Worm (Caenorhabditis elegans): Measurements from ENCODE around the gene arx-4.

The arx-4 gene

ce11 chrIII:833711-834442, 28.2 kb upstream of the arx-4 start (continued):
- TF ChIP-seq zip-2 (tag; optimal IDR thresholded peaks at IDR 0.05), result no peak
- peak; percentile 72; the same call in 1 of the 2 replicates for TF ChIP-seq dmd-9 (GFP tag; IDR thresholded peaks at IDR 0.05)
- TF ChIP-seq Y5F2A.4 (GFP tag; optimal IDR thresholded peaks at IDR 0.05), result no peak
- no peak for TF ChIP-seq tag-97 (GFP tag; IDR thresholded peaks at IDR 0.05)
- peak; percentile 81 for TF ChIP-seq T26A8.4 (GFP tag; IDR thresholded peaks at IDR 0.05)
- TF ChIP-seq ztf-11 (tag; optimal IDR thresholded peaks at IDR 0.05), result no peak
- TF ChIP-seq hlh-30 (tag; optimal IDR thresholded peaks at IDR 0.05; ENCODE audit: insufficient read depth), result peak; percentile 98
- no peak for TF ChIP-seq ZK337.2 (GFP tag; IDR thresholded peaks at IDR 0.05)
- TF ChIP-seq ztf-7 (tag; optimal IDR thresholded peaks at IDR 0.05), result peak; percentile 98
- peak; percentile 82 for TF ChIP-seq ctbp-1 (GFP tag; IDR thresholded peaks at IDR 0.05)
- peak; percentile 98 for TF ChIP-seq hlh-11 (tag; optimal IDR thresholded peaks at IDR 0.05)
- TF ChIP-seq ama-1 (optimal IDR thresholded peaks at IDR 0.05), result peak; percentile 97
- TF ChIP-seq ceh-82 (tag; optimal IDR thresholded peaks at IDR 0.05), result no peak
- TF ChIP-seq fkh-10 (GFP tag; optimal IDR thresholded peaks at IDR 0.05), result peak; percentile 96
- TF ChIP-seq ceh-20 (GFP tag; IDR thresholded peaks at IDR 0.05), result peak; percentile 88
- TF ChIP-seq skn-1 (tag; optimal IDR thresholded peaks at IDR 0.05), result no peak
- TF ChIP-seq set-16 (GFP tag; IDR thresholded peaks at IDR 0.05), result peak; percentile 55; the same call in 1 of the 2 replicates
- TF ChIP-seq nhr-48 (tag; optimal IDR thresholded peaks at IDR 0.05), result peak; percentile 83
- peak; percentile 78; the same call in 1 of the 2 replicates for TF ChIP-seq lin-1 (GFP tag; IDR thresholded peaks at IDR 0.05)
- peak; percentile 98 for TF ChIP-seq nhr-77 (tag; optimal IDR thresholded peaks at IDR 0.05)
- TF ChIP-seq zip-11 (GFP tag; IDR thresholded peaks at IDR 0.05), result no peak

DNA sequence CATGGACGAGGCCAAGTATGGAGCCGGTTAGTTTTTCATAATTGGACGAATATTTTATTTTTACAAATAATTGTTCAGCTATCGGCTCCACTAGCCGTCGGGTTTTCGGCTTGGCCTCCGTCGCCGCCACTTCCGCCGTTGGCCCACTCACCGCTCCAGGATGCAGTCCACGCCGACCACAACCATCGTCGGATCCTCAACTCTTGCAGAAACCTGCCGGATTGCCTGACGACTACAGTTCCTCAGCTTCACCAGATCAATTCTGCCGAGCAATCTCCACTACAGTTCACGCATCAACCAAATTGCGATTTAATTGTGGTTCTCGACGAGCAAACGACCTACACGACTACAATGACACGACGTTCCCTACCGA, 27.7 kb upstream of the arx-4 start:
- TF ChIP-seq dmd-9 (GFP tag; IDR thresholded peaks at IDR 0.05) (0 out of 2 replicates have a peak, but pooled peaks have one; percentile 8), egl-43 (GFP tag; IDR thresholded peaks at IDR 0.05) (0 out of 2 replicates have a peak, but pooled peaks have one; percentile 56), dve-1 (tag; optimal IDR thresholded peaks at IDR 0.05; ENCODE audit: insufficient read depth) (peak; percentile 9), duxl-1 (tag; optimal IDR thresholded peaks at IDR 0.05; ENCODE audit: poor library complexity) (peak; percentile 8), dmd-8 (GFP tag; IDR thresholded peaks at IDR 0.05) (no peak), aha-1 (tag) (peak; percentile 97), ZK337.2 (GFP tag; IDR thresholded peaks at IDR 0.05) (0 out of 2 replicates have a peak, but pooled peaks have one; percentile 2), mes-2 (tag; optimal IDR thresholded peaks at IDR 0.05; ENCODE audit: poor library complexity, severe bottlenecking) (peak; percentile 23), madf-5 (GFP tag; IDR thresholded peaks at IDR 0.05) (0 out of 4 replicates have a peak, but pooled peaks of 1 of the 2 experiments have one; percentile 31), lsy-2 (tag; optimal IDR thresholded peaks at IDR 0.05) (no peak), vab-7 (GFP tag; IDR thresholded peaks at IDR 0.05) (no peak), php-3 (GFP tag; IDR thresholded peaks at IDR 0.05) (0 out of 2 replicates have a peak, but pooled peaks have one; percentile 23), T26A8.4 (GFP tag; IDR thresholded peaks at IDR 0.05) (peak; percentile 48; the same call in 1 of the 2 replicates), daf-8 (GFP tag; IDR thresholded peaks at IDR 0.05) (no peak), set-16 (GFP tag; IDR thresholded peaks at IDR 0.05) (peak; percentile 90), hmg-1.1 (GFP tag; IDR thresholded peaks at IDR 0.05) (0 out of 2 replicates have a peak, but pooled peaks have one; percentile 13), ceh-62 (tag; optimal IDR thresholded peaks at IDR 0.05) (no peak)

- TF ChIP-seq lir-3 (tag; optimal IDR thresholded peaks at IDR 0.05) (no peak), lim-7 (GFP tag; IDR thresholded peaks at IDR 0.05) (no peak), lin-39 (tag; optimal IDR thresholded peaks at IDR 0.05) (no peak), madf-9 (GFP tag; conservative IDR thresholded peaks at IDR 0.05) (no peak), mes-2 (tag; optimal IDR thresholded peaks at IDR 0.05; ENCODE audit: poor library complexity, severe bottlenecking) (peak; percentile 42), ceh-44 (GFP tag; IDR thresholded peaks at IDR 0.05) (no peak), F37D6.2 (tag; optimal IDR thresholded peaks at IDR 0.05) (no peak), ama-1 (optimal IDR thresholded peaks at IDR 0.05) (peak; percentile 92), nhr-48 (tag; optimal IDR thresholded peaks at IDR 0.05) (no peak), attf-4 (tag; optimal IDR thresholded peaks at IDR 0.05) (no peak), dve-1 (tag; optimal IDR thresholded peaks at IDR 0.05; ENCODE audit: insufficient read depth) (no peak), tra-1 (GFP tag; IDR thresholded peaks at IDR 0.05) (no peak), unc-62 (GFP tag; optimal IDR thresholded peaks at IDR 0.05 in 1 of 2) (peak in 1 of 2 experiments; percentile 85), unc-62 (tag; optimal IDR thresholded peaks at IDR 0.05) (no peak), jun-1 (tag; optimal IDR thresholded peaks at IDR 0.05) (no peak), aha-1 (tag) (peak; percentile 88), saeg-2 (GFP tag; IDR thresholded peaks at IDR 0.05) (no peak), zag-1 (tag; optimal IDR thresholded peaks at IDR 0.05) (no peak), T26A8.4 (GFP tag; IDR thresholded peaks at IDR 0.05) (no peak)
Measured at ce11 chrIII:835208-835607, 26.9 kb upstream of the arx-4 start.
